Worm (Caenorhabditis elegans) whole organism, early embryonic: ENCODE measurements around the gene pxmp-4.

Experiments
- B0310.2 ChIP-seq: sonication (generic microtip); optimal IDR thresholded peaks from 2 replicates; lab custom pipeline; 2016; ENCODE audit warnings: mild to moderate bottlenecking, missing genetic modification characterization, missing compliant biosample characterization
- F13C5.2 ChIP-seq: sonication (generic microtip); optimal IDR thresholded peaks from 2 replicates; lab custom pipeline; 2017; ENCODE audit warnings: mild to moderate bottlenecking, missing genetic modification characterization, inconsistent platforms, missing compliant biosample characterization
- aly-1 ChIP-seq: sonication (generic microtip); optimal IDR thresholded peaks from 2 replicates; lab custom pipeline; 2016; ENCODE audit warnings: missing genetic modification characterization, missing compliant biosample characterization
- ama-1 ChIP-seq: fragments of 150-350 bp; optimal IDR thresholded peaks from 2 replicates; lab custom pipeline; 2014
- ceh-13 ChIP-seq: fragments of 200-800 bp; sonication (Bioruptor generic); optimal IDR thresholded peaks from 2 replicates; lab custom pipeline; 2018; ENCODE audit warnings: mild to moderate bottlenecking, missing genetic modification characterization, missing compliant biosample characterization
- ceh-36 ChIP-seq: sonication (generic microtip); optimal IDR thresholded peaks from 2 replicates; lab custom pipeline; 2016; ENCODE audit warnings: missing genetic modification characterization, inconsistent platforms, missing compliant biosample characterization
- ets-7 ChIP-seq: sonication (generic microtip); optimal IDR thresholded peaks from 2 replicates; lab custom pipeline; 2016; ENCODE audit warnings: missing genotype, missing genetic modification characterization, missing compliant biosample characterization
- flt-1 ChIP-seq: fragments of 200-800 bp; sonication (Bioruptor generic); IDR thresholded peaks from 2 replicates; pipeline ENCODE4 v1.3.6; 2022; ENCODE audit warnings: missing genetic modification characterization, missing compliant biosample characterization
- hmbx-1 ChIP-seq: sonication (generic microtip); optimal IDR thresholded peaks from 2 replicates; lab custom pipeline; 2016; ENCODE audit warnings: mild to moderate bottlenecking, missing genetic modification characterization, missing compliant biosample characterization
- hmg-4 ChIP-seq: fragments of 200-800 bp; sonication (Bioruptor generic); optimal IDR thresholded peaks from 2 replicates; lab custom pipeline; 2018; ENCODE audit warnings: mild to moderate bottlenecking, missing genetic modification characterization, missing compliant biosample characterization
- hnd-1 ChIP-seq: sonication (generic microtip); optimal IDR thresholded peaks from 2 replicates; lab custom pipeline; 2016; ENCODE audit warnings: missing genetic modification characterization, missing compliant biosample characterization
- pes-1 ChIP-seq: fragments of 200-800 bp; sonication (Bioruptor generic); IDR thresholded peaks from 2 replicates; pipeline ENCODE4 v1.3.6; 2022; ENCODE audit warnings: missing genetic modification reagents, missing genetic modification characterization, missing compliant biosample characterization
- scrt-1 ChIP-seq: fragments of 200-800 bp; sonication (Bioruptor generic); IDR thresholded peaks from 2 replicates; pipeline ENCODE4 v1.3.6; 2022; ENCODE audit warnings: missing genetic modification characterization, missing compliant biosample characterization
- sea-1 ChIP-seq: fragments of 200-800 bp; sonication (Bioruptor generic); conservative IDR thresholded peaks from 2 replicates; pipeline ENCODE4 v1.3.6; 2022; ENCODE audit warnings: missing genetic modification characterization, missing compliant biosample characterization
- tbx-11 ChIP-seq: fragments of 200-800 bp; sonication (Bioruptor generic); IDR thresholded peaks from 2 replicates; pipeline ENCODE4 v1.3.6; 2022; ENCODE audit warnings: missing genetic modification characterization, missing compliant biosample characterization
- tbx-37 ChIP-seq: fragments of 200-800 bp; sonication (Bioruptor generic); conservative IDR thresholded peaks from 2 replicates; pipeline ENCODE4 v1.3.6; 2022; ENCODE audit warnings: missing genetic modification reagents, missing genetic modification characterization, missing compliant biosample characterization
- tra-4 ChIP-seq: sonication (generic microtip); optimal IDR thresholded peaks from 2 replicates; lab custom pipeline; 2017; ENCODE audit warnings: missing genetic modification characterization, missing compliant biosample characterization

pxmp-4 gene

DNA sequence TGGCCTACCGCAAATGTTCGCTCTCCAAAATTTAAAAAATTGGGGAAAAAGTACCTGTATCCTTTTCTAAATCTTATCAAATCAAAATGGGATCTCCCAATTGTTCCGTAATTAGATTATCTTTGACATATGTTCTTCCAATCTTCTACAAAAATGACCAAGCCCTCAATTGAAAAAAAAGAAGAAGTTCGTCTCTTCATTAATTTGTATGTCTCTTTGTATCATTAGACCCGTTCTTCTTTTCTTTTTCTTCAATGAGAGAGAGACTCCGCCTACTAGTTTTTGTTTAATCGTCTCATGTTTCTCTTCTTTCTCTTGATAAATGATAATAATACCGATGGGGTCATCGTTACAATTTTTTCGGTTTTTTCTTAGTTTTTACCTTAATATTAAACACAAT, 33.7 kb downstream of the pxmp-4 start:
- TF ChIP-seq pes-1, result no peak
- TF ChIP-seq F13C5.2 (tag; lab: Kevin White, UChicago), result no peak
- no peak for TF ChIP-seq ama-1 (lab: Kevin White, UChicago)
- no peak for TF ChIP-seq ets-7
- no peak for TF ChIP-seq tra-4 (tag; lab: Kevin White, UChicago)
- TF ChIP-seq hmg-4 (GFP tag; lab: Kevin White, UChicago), result no peak
- TF ChIP-seq flt-1 (GFP tag; lab: Robert Waterston, UW), result no peak
- no peak for TF ChIP-seq B0310.2 (tag; lab: Kevin White, UChicago)
- no peak for TF ChIP-seq tbx-37 (GFP tag; lab: Robert Waterston, UW)
- TF ChIP-seq aly-1 (tag; lab: Kevin White, UChicago), result no peak
- TF ChIP-seq ceh-36 (tag; lab: Kevin White, UChicago), result no peak
- no peak for TF ChIP-seq ceh-13
- no peak for TF ChIP-seq tbx-11
- TF ChIP-seq hmbx-1 (tag; lab: Kevin White, UChicago), result no peak

DNA sequence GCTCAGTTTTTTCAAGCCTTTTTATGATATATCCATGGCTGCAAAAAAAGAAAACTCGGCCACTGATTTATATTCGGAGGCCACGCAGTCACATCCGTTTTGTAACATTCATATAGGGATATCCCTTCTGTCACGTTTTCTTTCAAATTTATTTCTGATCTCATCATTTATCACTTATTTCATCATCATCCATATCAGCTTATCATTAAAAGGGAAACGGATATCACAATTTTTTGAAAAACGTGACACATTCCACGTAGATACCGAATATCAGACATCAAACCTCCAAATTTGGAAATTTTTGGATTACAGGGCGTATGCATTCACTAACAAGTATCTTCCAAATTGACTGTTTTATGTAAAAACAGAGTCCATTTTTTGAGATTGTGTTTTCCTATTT, 34.2 kb downstream of the pxmp-4 start:
- TF ChIP-seq ceh-13, result no peak

DNA sequence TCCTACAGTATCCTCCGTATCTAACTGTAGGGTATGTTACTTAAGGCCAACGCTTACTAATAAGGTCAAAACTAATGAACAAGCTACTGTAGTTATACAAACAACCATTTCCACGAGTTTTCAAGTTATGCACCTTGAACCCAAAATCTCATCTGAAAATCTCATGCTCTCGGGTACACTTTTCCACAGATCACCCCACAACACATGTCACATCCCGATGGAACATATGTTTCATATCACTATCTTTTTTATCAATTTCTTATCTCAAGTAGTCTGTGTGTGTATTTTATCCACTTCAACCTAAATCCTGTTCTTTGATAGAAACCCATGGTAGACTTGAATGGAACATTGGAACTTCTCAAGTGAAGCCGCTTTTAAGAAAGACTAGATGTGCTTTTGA, 36.7 kb downstream of the pxmp-4 start:
- TF ChIP-seq tbx-11 (no peak), pes-1 (no peak), ama-1 (lab: Kevin White, UChicago) (no peak), hmg-4 (GFP tag; lab: Kevin White, UChicago) (no peak), ceh-36 (tag; lab: Kevin White, UChicago) (no peak), tra-4 (tag; lab: Kevin White, UChicago) (no peak), F13C5.2 (tag; lab: Kevin White, UChicago) (no peak), tbx-37 (GFP tag; lab: Robert Waterston, UW) (no peak), ets-7 (no peak), ceh-13 (no peak), flt-1 (GFP tag; lab: Robert Waterston, UW) (no peak), sea-1 (GFP tag; lab: Robert Waterston, UW) (no peak), hnd-1 (tag; lab: Kevin White, UChicago) (no peak), hmbx-1 (tag; lab: Kevin White, UChicago) (no peak), B0310.2 (tag; lab: Kevin White, UChicago) (no peak), aly-1 (tag; lab: Kevin White, UChicago) (no peak), scrt-1 (no peak)

ce11 chrIV:299190-299589, 37.8 kb downstream of the pxmp-4 start:
- TF ChIP-seq tbx-37 (GFP tag; lab: Robert Waterston, UW), result no peak
- no peak for TF ChIP-seq flt-1 (GFP tag; lab: Robert Waterston, UW)
- TF ChIP-seq aly-1 (tag; lab: Kevin White, UChicago), result no peak
- TF ChIP-seq B0310.2 (tag; lab: Kevin White, UChicago), result no peak
- no peak for TF ChIP-seq tbx-11
- no peak for TF ChIP-seq hnd-1 (tag; lab: Kevin White, UChicago)
- no peak for TF ChIP-seq tra-4 (tag; lab: Kevin White, UChicago)
- TF ChIP-seq sea-1 (GFP tag; lab: Robert Waterston, UW), result no peak
- TF ChIP-seq ceh-36 (tag; lab: Kevin White, UChicago), result no peak
- no peak for TF ChIP-seq hmbx-1 (tag; lab: Kevin White, UChicago)
- no peak for TF ChIP-seq ama-1 (lab: Kevin White, UChicago)

- TF ChIP-seq tbx-11 (no peak), pes-1 (no peak), hmg-4 (GFP tag; lab: Kevin White, UChicago) (no peak), tbx-37 (GFP tag; lab: Robert Waterston, UW) (no peak), hmbx-1 (tag; lab: Kevin White, UChicago) (no peak), tra-4 (tag; lab: Kevin White, UChicago) (no peak), sea-1 (GFP tag; lab: Robert Waterston, UW) (no peak), hnd-1 (tag; lab: Kevin White, UChicago) (no peak), ceh-13 (no peak), ceh-36 (tag; lab: Kevin White, UChicago) (no peak), flt-1 (GFP tag; lab: Robert Waterston, UW) (no peak)
Observed at ce11 chrIV:298204-298603, 38.8 kb downstream of the pxmp-4 start, which contains the start of gene pnp-1. Gene pnp-1, minus strand, starts transcription at chrIV:298304.

DNA sequence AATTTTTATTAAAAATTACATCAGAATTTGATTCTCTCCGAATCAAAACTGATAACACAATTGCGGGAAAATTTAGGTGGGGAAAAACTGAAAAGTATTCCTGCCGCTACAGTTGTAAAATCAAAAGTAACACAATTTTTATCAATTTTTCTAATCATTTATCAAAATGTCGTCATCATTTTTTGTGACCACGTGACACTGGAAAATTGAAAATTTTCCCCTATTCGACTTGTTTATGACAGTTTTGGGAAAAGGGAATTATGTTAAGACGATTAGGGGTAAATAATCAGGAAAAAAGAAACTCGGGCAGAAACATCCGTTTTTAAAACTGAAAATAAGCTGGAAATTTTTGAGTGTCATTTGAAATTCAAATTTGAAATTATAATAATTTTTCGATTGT, 40.1 kb downstream of the pxmp-4 start:
- TF ChIP-seq ceh-13 (no peak), tbx-37 (GFP tag; lab: Robert Waterston, UW) (no peak), ceh-36 (tag; lab: Kevin White, UChicago) (no peak), hmg-4 (GFP tag; lab: Kevin White, UChicago) (no peak), aly-1 (tag; lab: Kevin White, UChicago) (no peak), sea-1 (GFP tag; lab: Robert Waterston, UW) (no peak), flt-1 (GFP tag; lab: Robert Waterston, UW) (no peak), ama-1 (lab: Kevin White, UChicago) (no peak), tbx-11 (no peak), tra-4 (tag; lab: Kevin White, UChicago) (no peak), scrt-1 (no peak)

- TF ChIP-seq hmg-4 (GFP tag; lab: Kevin White, UChicago), result no peak
- TF ChIP-seq hnd-1 (tag; lab: Kevin White, UChicago), result no peak
Observed at ce11 chrIV:295734-296201, 41.2 kb downstream of the pxmp-4 start.

ce11 chrIV:294737-295136, 42.2 kb downstream of the pxmp-4 start:
- no peak for TF ChIP-seq flt-1 (GFP tag; lab: Robert Waterston, UW)
- no peak for TF ChIP-seq hnd-1 (tag; lab: Kevin White, UChicago)
